Fruit fly (Drosophila melanogaster) whole organism, wandering third instar larva: ENCODE results near the gene Arl2.

Experiments used
- CG9705 ChIP-seq: fragments of 200-800 bp; sonication (Bioruptor generic); optimal IDR thresholded peaks from 2 replicates; lab custom pipeline; 2018; ENCODE audit warnings: missing biosample characterization, mild to moderate bottlenecking, missing genetic modification characterization
- Dfd ChIP-seq: fragments of >200 bp; optimal IDR thresholded peaks from 2 replicates; lab custom pipeline; 2017; ENCODE audit warnings: missing biosample characterization, missing genetic modification characterization
- OdsH ChIP-seq: fragments of 200-800 bp; sonication (Bioruptor generic); optimal IDR thresholded peaks from 2 replicates; lab custom pipeline; 2016; ENCODE audit warnings: missing biosample characterization, mild to moderate bottlenecking, missing genetic modification characterization
- br ChIP-seq: fragments of 200-800 bp; sonication (Bioruptor generic); optimal IDR thresholded peaks from 2 replicates; lab custom pipeline; 2016; ENCODE audit warnings: missing biosample characterization, missing genetic modification characterization
- dsf ChIP-seq: sonication (Bioruptor generic); optimal IDR thresholded peaks from 2 replicates; lab custom pipeline; 2016; ENCODE audit warnings: missing biosample characterization, missing genetic modification characterization, borderline replicate concordance
- ey ChIP-seq: fragments of 200-800 bp; sonication (Bioruptor generic); optimal IDR thresholded peaks from 2 replicates; lab custom pipeline; 2016; ENCODE audit warnings: missing biosample characterization, missing genetic modification characterization
- foxo ChIP-seq, 2 experiments: fragments of 200-800 bp; sonication (Bioruptor generic); optimal IDR thresholded peaks; 2 replicates in 1 of 2; 3 replicates in 1 of 2; lab custom pipeline; 2016 to 2017; ENCODE audit warnings: missing biosample characterization in 2 of 2, missing genetic modification characterization in 2 of 2
- jim ChIP-seq: fragments of 175-275, 200-325 bp; sonication (Bioruptor generic); optimal IDR thresholded peaks from 2 replicates; lab custom pipeline; 2016; ENCODE audit warnings: missing biosample characterization, mild to moderate bottlenecking, missing genetic modification characterization
- lola ChIP-seq: fragments of >200 bp; optimal IDR thresholded peaks from 2 replicates; lab custom pipeline; 2017; ENCODE audit warnings: missing biosample characterization, missing genetic modification characterization
- psq ChIP-seq: fragments of 200-800 bp; sonication (Bioruptor generic); optimal IDR thresholded peaks from 3 replicates; lab custom pipeline; 2017; ENCODE audit warnings: missing biosample characterization, mild to moderate bottlenecking, missing genetic modification characterization, moderate library complexity
- usp ChIP-seq: fragments of >200 bp; optimal IDR thresholded peaks from 2 replicates; lab custom pipeline; 2017; ENCODE audit warnings: missing biosample characterization, missing genetic modification characterization
- woc ChIP-seq: sonication (Bioruptor generic); optimal IDR thresholded peaks from 2 replicates; lab custom pipeline; 2016; ENCODE audit warnings: missing biosample characterization, mild to moderate bottlenecking, missing genetic modification characterization

- no peak for TF ChIP-seq Dfd (GFP tag; lab: Kevin White, UChicago)
- TF ChIP-seq br (GFP tag; lab: Kevin White, UChicago): no peak
- TF ChIP-seq ey (GFP tag; lab: Kevin White, UChicago): no peak
- TF ChIP-seq usp (GFP tag; lab: Kevin White, UChicago): no peak
- no peak for TF ChIP-seq lola
- TF ChIP-seq CG9705 (GFP tag; lab: Kevin White, UChicago): no peak
- TF ChIP-seq dsf: no peak
- no peak for TF ChIP-seq psq
- TF ChIP-seq foxo (GFP tag; optimal IDR thresholded peaks at IDR 0.05; lab: Kevin White, UChicago): no peak
- TF ChIP-seq OdsH: no peak
- TF ChIP-seq woc (GFP tag; lab: Kevin White, UChicago): no peak
- TF ChIP-seq jim: no peak
Observed at dm6 chr3R:8329628-8330027, 11.3 kb upstream of the Arl2 start.
